Worm (Caenorhabditis elegans) whole organism, L2 larva: ENCODE results near the gene srw-109.

ENCODE experiments used
- ama-1 ChIP-seq: fragments of 150-350 bp; optimal IDR thresholded peaks from 2 replicates; lab custom pipeline; 2018; ENCODE audit warnings: inconsistent platforms
- ceh-82 ChIP-seq: fragments of 150-350 bp; optimal IDR thresholded peaks from 2 replicates; lab custom pipeline; 2014; ENCODE audit warnings: missing biosample characterization, missing genetic modification characterization
- egl-27 ChIP-seq: sonication (generic microtip); optimal IDR thresholded peaks from 3 replicates; lab custom pipeline; 2017; ENCODE audit warnings: missing biosample characterization, missing genetic modification reagents, missing genetic modification characterization
- elt-3 ChIP-seq: sonication (generic microtip); optimal IDR thresholded peaks from 2 replicates; lab custom pipeline; 2017; ENCODE audit warnings: missing biosample characterization, missing genetic modification characterization
- lin-39 ChIP-seq: fragments of 150-350 bp; optimal IDR thresholded peaks from 2 replicates; lab custom pipeline; 2014; ENCODE audit warnings: missing biosample characterization, missing genetic modification reagents, missing genetic modification characterization
- mab-5 ChIP-seq: fragments of 150-350 bp; optimal IDR thresholded peaks from 2 replicates; lab custom pipeline; 2014; ENCODE audit warnings: missing biosample characterization, missing genetic modification characterization
- mdl-1 ChIP-seq, 2 experiments: fragments of 150-350 bp in 1 of 2; sonication (generic microtip) in 1 of 2; optimal IDR thresholded peaks; 2 replicates each; lab custom pipeline; 2017; ENCODE audit warnings: missing biosample characterization in 2 of 2, missing genetic modification characterization in 2 of 2
- nhr-12 ChIP-seq: fragments of 150-350 bp; optimal IDR thresholded peaks from 2 replicates; lab custom pipeline; 2014; ENCODE audit warnings: missing biosample characterization, missing genetic modification characterization
- nhr-77 ChIP-seq: fragments of 150-350 bp; optimal IDR thresholded peaks from 2 replicates; lab custom pipeline; 2014; ENCODE audit warnings: missing biosample characterization, missing genetic modification characterization
- snpc-4 ChIP-seq: fragments of 150-350 bp; optimal IDR thresholded peaks from 2 replicates; lab custom pipeline; 2014; ENCODE audit warnings: missing biosample characterization, missing genetic modification characterization
- ztf-11 ChIP-seq: sonication (generic microtip); optimal IDR thresholded peaks from 2 replicates; lab custom pipeline; 2017; ENCODE audit warnings: missing biosample characterization, missing genetic modification characterization

DNA sequence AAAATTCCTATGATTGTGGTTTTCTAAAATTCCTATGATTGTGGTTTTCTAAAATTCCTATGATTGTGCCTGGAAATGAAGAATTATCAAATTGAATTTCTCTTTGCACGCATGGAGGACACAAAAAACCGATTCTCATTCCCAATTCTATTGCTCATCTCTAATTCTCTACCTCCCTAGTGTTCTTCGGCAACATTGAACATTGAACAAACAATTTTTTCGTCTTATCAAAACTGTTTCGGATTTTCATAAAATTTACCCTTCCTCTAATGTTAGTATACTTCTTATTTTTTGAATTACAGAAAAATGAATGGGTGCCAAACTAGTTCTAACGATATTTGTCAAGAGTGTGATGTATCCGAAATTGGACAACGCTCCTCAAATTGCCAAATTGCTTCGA lies 27.5 kb upstream of the srw-109 start, which contains the start of gene pals-31:
- TF ChIP-seq egl-27 (tag; lab: Kevin White, UChicago) (no peak), elt-3 (no peak), ama-1 (lab: Kevin White, UChicago) (no peak), ztf-11 (no peak), lin-39 (no peak), ceh-82 (tag; lab: Kevin White, UChicago) (no peak), mab-5 (tag; lab: Kevin White, UChicago) (no peak), nhr-77 (no peak), mdl-1 (tag; optimal IDR thresholded peaks at IDR 0.05; lab: Kevin White, UChicago) (no peak), snpc-4 (tag; lab: Kevin White, UChicago) (no peak), nhr-12 (no peak)
